Worm (Caenorhabditis elegans) whole organism, L2 larva: Measurements from ENCODE around the gene gck-2.

Source experiments
- C34F6.9 ChIP-seq: fragments of 150-350 bp; optimal IDR thresholded peaks from 2 replicates; lab custom pipeline; 2014; ENCODE audit warnings: missing biosample characterization, missing genetic modification characterization
- aly-2 ChIP-seq: fragments of 150-350 bp; optimal IDR thresholded peaks from 2 replicates; lab custom pipeline; 2014; ENCODE audit warnings: missing biosample characterization, missing genetic modification characterization
- ama-1 ChIP-seq: fragments of 150-350 bp; optimal IDR thresholded peaks from 2 replicates; lab custom pipeline; 2018; ENCODE audit warnings: inconsistent platforms
- dmd-4 ChIP-seq: sonication (generic microtip); optimal IDR thresholded peaks from 2 replicates; lab custom pipeline; 2017; ENCODE audit warnings: missing biosample characterization, missing genetic modification characterization
- elt-1 ChIP-seq: fragments of 150-350 bp; optimal IDR thresholded peaks from 2 replicates; lab custom pipeline; 2014; ENCODE audit warnings: missing biosample characterization, missing genetic modification characterization
- fos-1 ChIP-seq: fragments of 150-350 bp; optimal IDR thresholded peaks from 2 replicates; lab custom pipeline; 2014; ENCODE audit warnings: missing biosample characterization, missing genetic modification characterization
- ztf-1 ChIP-seq: fragments of 200-800 bp; sonication (Bioruptor generic); conservative IDR thresholded peaks from 2 replicates; pipeline ENCODE4 v1.3.6; 2022; ENCODE audit warnings: missing genetic modification characterization, missing compliant biosample characterization

- TF ChIP-seq aly-2 (tag; lab: Kevin White, UChicago) (no peak), fos-1 (tag; lab: Kevin White, UChicago) (no peak), ztf-1 (no peak), C34F6.9 (tag; lab: Kevin White, UChicago) (no peak), dmd-4 (no peak), elt-1 (no peak), ama-1 (lab: Kevin White, UChicago) (no peak)
Observed at ce11 chrV:6751493-6752100, 40.9 kb downstream of the gck-2 start.
